Fruit fly (Drosophila melanogaster): ENCODE measurements around the gene CG17734.

CG17734 gene

DNA sequence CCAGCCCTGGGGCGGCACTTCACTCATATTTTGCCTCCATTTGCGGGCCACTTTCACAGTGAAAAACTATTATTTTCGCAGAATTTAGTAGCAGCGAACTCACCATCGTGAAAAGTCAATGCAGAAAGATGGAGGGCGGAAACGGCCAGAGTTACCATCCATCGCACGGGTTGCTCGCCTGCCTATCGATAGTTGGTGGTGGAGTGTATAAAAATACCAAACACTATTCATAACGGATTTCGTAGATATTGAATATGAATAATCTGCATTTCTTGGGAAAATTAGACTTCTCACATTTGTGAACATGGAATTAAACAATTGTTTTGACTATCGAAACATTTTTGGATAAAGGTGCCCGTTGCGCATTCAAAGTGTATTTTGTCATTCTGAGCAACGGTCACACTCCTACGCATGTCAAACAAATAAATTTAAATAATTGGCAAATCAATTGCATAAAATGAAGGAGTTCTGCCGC is 27.6 kb downstream of the CG17734 start, which contains the start of the genes RpS25 and CG4820 (continued):
- peak; percentile 91 for TF ChIP-seq MBD-R2 (GFP tag; IDR thresholded peaks at IDR 0.05)
- TF ChIP-seq CG13296 (GFP tag; optimal IDR thresholded peaks at IDR 0.05), result peak; percentile 95
- TF ChIP-seq CG11723 (GFP tag; optimal IDR thresholded peaks at IDR 0.05), result peak; percentile 88
- peak; percentile 87 for TF ChIP-seq zfh1 (GFP tag; IDR thresholded peaks at IDR 0.05)
- TF ChIP-seq Trl (optimal IDR thresholded peaks at IDR 0.05), result no peak
- peak; percentile 96 for TF ChIP-seq Trl (GFP tag; optimal IDR thresholded peaks at IDR 0.05)
- peak; percentile 82 for TF ChIP-seq Mrtf (GFP tag; IDR thresholded peaks at IDR 0.05)
- peak; percentile 91 for TF ChIP-seq Mad (GFP tag; optimal IDR thresholded peaks at IDR 0.05)
- peak; percentile 84 for TF ChIP-seq HLH54F (GFP tag; optimal IDR thresholded peaks at IDR 0.05)
- TF ChIP-seq Sry-β (GFP tag; optimal IDR thresholded peaks at IDR 0.05), result peak; percentile 69
- TF ChIP-seq CG7357 (GFP tag; IDR thresholded peaks at IDR 0.05), result 0 out of 3 replicates have a peak, but pooled peaks have one; percentile 31
- TF ChIP-seq CG15514 (GFP tag; optimal IDR thresholded peaks at IDR 0.05), result peak; percentile 93
- peak; percentile 97 for TF ChIP-seq CG1603 (tag; optimal IDR thresholded peaks at IDR 0.05)
- TF ChIP-seq hkb (optimal IDR thresholded peaks at IDR 0.05), result peak; percentile 92
- TF ChIP-seq hkb (GFP tag; IDR thresholded peaks at IDR 0.05), result peak; percentile 90
- peak; percentile 88 for TF ChIP-seq CG34224 (GFP tag; IDR thresholded peaks at IDR 0.05; ENCODE audit: partially characterized antibody)
- TF ChIP-seq scrt (GFP tag; optimal IDR thresholded peaks at IDR 0.05), result peak; percentile 87
- TF ChIP-seq CoRest (tag; optimal IDR thresholded peaks at IDR 0.05), result peak; percentile 85
- peak; percentile 95 for TF ChIP-seq CG18619 (GFP tag; optimal IDR thresholded peaks at IDR 0.05)
- TF ChIP-seq grn (GFP tag; optimal IDR thresholded peaks at IDR 0.05), result peak; percentile 76
- TF ChIP-seq CG12071 (GFP tag; optimal IDR thresholded peaks at IDR 0.05), result peak; percentile 94
- peak; percentile 97 for TF ChIP-seq CG6765 (GFP tag; optimal IDR thresholded peaks at IDR 0.05)
- peak; percentile 72 for TF ChIP-seq ssp (GFP tag; IDR thresholded peaks at IDR 0.05)
- peak; percentile 79 for TF ChIP-seq CG32772 (GFP tag; IDR thresholded peaks at IDR 0.05)
- TF ChIP-seq CG6654 (GFP tag; optimal IDR thresholded peaks at IDR 0.05), result peak; percentile 71
- TF ChIP-seq CG7987 (GFP tag; optimal IDR thresholded peaks at IDR 0.05), result peak; percentile 98
- TF ChIP-seq CG34422 (GFP tag; IDR thresholded peaks at IDR 0.05), result peak; percentile 90
- TF ChIP-seq pros (GFP tag; optimal IDR thresholded peaks at IDR 0.05), result peak; percentile 2
- TF ChIP-seq CG2875 (GFP tag; optimal IDR thresholded peaks at IDR 0.05), result peak; percentile 92
- peak; percentile 86 for TF ChIP-seq Atf3 (GFP tag; optimal IDR thresholded peaks at IDR 0.05)
- TF ChIP-seq repo (GFP tag; optimal IDR thresholded peaks at IDR 0.05), result peak; percentile 92
- TF ChIP-seq Poxn (GFP tag; IDR thresholded peaks at IDR 0.05), result no peak; the same call in 1 of the 2 replicates
- peak; percentile 75 for TF ChIP-seq CG14441 (GFP tag; IDR thresholded peaks at IDR 0.05)
- peak; percentile 84 for TF ChIP-seq run (tag; optimal IDR thresholded peaks at IDR 0.05)
- peak; percentile 96 for TF ChIP-seq CG33213 (GFP tag; optimal IDR thresholded peaks at IDR 0.05)
- TF ChIP-seq CG3407 (GFP tag; optimal IDR thresholded peaks at IDR 0.05), result peak; percentile 87
- peak; percentile 58; the same call in 1 of the 2 replicates for TF ChIP-seq danr (GFP tag; IDR thresholded peaks at IDR 0.05)
- TF ChIP-seq shn (GFP tag; optimal IDR thresholded peaks at IDR 0.05), result peak; percentile 94
- TF ChIP-seq en (GFP tag; optimal IDR thresholded peaks at IDR 0.05), result peak; percentile 88
- peak; percentile 93 for TF ChIP-seq onecut (GFP tag; IDR thresholded peaks at IDR 0.05)
- TF ChIP-seq HLH4C (GFP tag; IDR thresholded peaks at IDR 0.05; ENCODE audit: partially characterized antibody), result peak; percentile 76
- TF ChIP-seq CG10274 (GFP tag; optimal IDR thresholded peaks at IDR 0.05), result peak; percentile 88
- peak; percentile 90 for TF ChIP-seq emc (GFP tag; optimal IDR thresholded peaks at IDR 0.05)
- peak; percentile 66 for TF ChIP-seq Ada2b (GFP tag; IDR thresholded peaks at IDR 0.05)
- TF ChIP-seq Doc2 (GFP tag; IDR thresholded peaks at IDR 0.05), result peak; percentile 50
- TF ChIP-seq CG32532 (GFP tag; IDR thresholded peaks at IDR 0.05), result peak; percentile 89
- TF ChIP-seq slbo (GFP tag; IDR thresholded peaks at IDR 0.05), result peak; percentile 86
- peak; percentile 99 for TF ChIP-seq Med (GFP tag)
- peak; percentile 87 for TF ChIP-seq CG8924 (tag; optimal IDR thresholded peaks at IDR 0.05)
- peak; percentile 93 for TF ChIP-seq pb (GFP tag; optimal IDR thresholded peaks at IDR 0.05)
- TF ChIP-seq sna (GFP tag; IDR thresholded peaks at IDR 0.05; ENCODE audit: partially characterized antibody), result peak; percentile 89
- TF ChIP-seq bowl (GFP tag; IDR thresholded peaks at IDR 0.05), result peak; percentile 71
